Worm (Caenorhabditis elegans) whole organism, late embryonic: Measurements from ENCODE around the gene rpl-21.

ENCODE experiments used
- C08G9.2 ChIP-seq: sonication (generic microtip); optimal IDR thresholded peaks from 2 replicates; lab custom pipeline; 2016; ENCODE audit warnings: mild to moderate bottlenecking, missing genetic modification characterization, moderate library complexity, missing compliant biosample characterization
- F13H6.1 ChIP-seq: sonication (generic microtip); optimal IDR thresholded peaks from 2 replicates; lab custom pipeline; 2016; ENCODE audit warnings: missing genetic modification characterization, missing compliant biosample characterization
- K09A11.1 ChIP-seq: sonication (generic microtip); optimal IDR thresholded peaks from 2 replicates; lab custom pipeline; 2017; ENCODE audit warnings: antibody characterized with exemption, mild to moderate bottlenecking, missing genetic modification characterization, missing compliant biosample characterization; ENCODE audit not compliant: insufficient read depth
- T23F11.4 ChIP-seq: fragments of 200-800 bp; sonication (Bioruptor generic); optimal IDR thresholded peaks from 2 replicates; lab custom pipeline; 2018; ENCODE audit warnings: mild to moderate bottlenecking, missing genetic modification characterization, missing compliant biosample characterization
- Y22D7AL.16 ChIP-seq: sonication (generic microtip); optimal IDR thresholded peaks from 2 replicates; lab custom pipeline; 2016; ENCODE audit warnings: missing genetic modification characterization, missing compliant biosample characterization
- ahr-1 ChIP-seq: sonication (generic microtip); optimal IDR thresholded peaks from 2 replicates; lab custom pipeline; 2016; ENCODE audit warnings: missing genetic modification characterization, missing compliant biosample characterization
- ama-1 ChIP-seq: fragments of 150-350 bp; optimal IDR thresholded peaks from 2 replicates; lab custom pipeline; 2014
- ceh-2 ChIP-seq: sonication (generic microtip); optimal IDR thresholded peaks from 2 replicates; lab custom pipeline; 2016; ENCODE audit warnings: missing genotype, missing genetic modification characterization, missing compliant biosample characterization
- ceh-22 ChIP-seq: sonication (generic microtip); optimal IDR thresholded peaks from 2 replicates; lab custom pipeline; 2017; ENCODE audit warnings: missing biosample characterization, missing genetic modification characterization
- ceh-31 ChIP-seq: sonication (generic microtip); optimal IDR thresholded peaks from 2 replicates; lab custom pipeline; 2016; ENCODE audit warnings: missing genetic modification characterization, missing compliant biosample characterization
- ceh-34 ChIP-seq: sonication (generic microtip); optimal IDR thresholded peaks from 2 replicates; lab custom pipeline; 2016; ENCODE audit warnings: mild to moderate bottlenecking, missing genetic modification characterization, missing compliant biosample characterization
- ceh-45 ChIP-seq: fragments of 200-800 bp; sonication (Bioruptor generic); IDR thresholded peaks from 2 replicates; pipeline ENCODE4 v1.3.6; 2022; ENCODE audit warnings: missing genetic modification reagents, missing genetic modification characterization, missing compliant biosample characterization
- ceh-48 ChIP-seq: sonication (generic microtip); optimal IDR thresholded peaks from 2 replicates; lab custom pipeline; 2016; ENCODE audit warnings: missing genetic modification characterization, inconsistent platforms, missing compliant biosample characterization
- ceh-6 ChIP-seq: fragments of 200-800 bp; sonication (Bioruptor generic); optimal IDR thresholded peaks from 2 replicates; lab custom pipeline; 2018; ENCODE audit warnings: mild to moderate bottlenecking, missing genetic modification characterization, missing compliant biosample characterization
- ceh-9 ChIP-seq: sonication (generic microtip); optimal IDR thresholded peaks from 2 replicates; lab custom pipeline; 2016; ENCODE audit warnings: mild to moderate bottlenecking, missing genetic modification characterization, inconsistent platforms, missing compliant biosample characterization
- dve-1 ChIP-seq: sonication (generic microtip); optimal IDR thresholded peaks from 2 replicates; lab custom pipeline; 2017; ENCODE audit warnings: antibody characterized with exemption, mild to moderate bottlenecking, missing genetic modification characterization, missing compliant biosample characterization
- elt-2 ChIP-seq: sonication (generic microtip); optimal IDR thresholded peaks from 2 replicates; lab custom pipeline; 2016; ENCODE audit warnings: missing genetic modification reagents, missing genetic modification characterization, missing compliant biosample characterization
- elt-4 ChIP-seq: sonication (generic microtip); optimal IDR thresholded peaks from 2 replicates; lab custom pipeline; 2016; ENCODE audit warnings: missing genetic modification characterization, missing compliant biosample characterization
- eyg-1 ChIP-seq: sonication (generic microtip); optimal IDR thresholded peaks from 2 replicates; lab custom pipeline; 2016; ENCODE audit warnings: missing genotype, missing genetic modification characterization, missing compliant biosample characterization
- fax-1 ChIP-seq: sonication (generic microtip); optimal IDR thresholded peaks from 2 replicates; lab custom pipeline; 2016; ENCODE audit warnings: missing genotype, missing genetic modification characterization, missing compliant biosample characterization
- fkh-6 ChIP-seq: sonication (generic microtip); optimal IDR thresholded peaks from 2 replicates; lab custom pipeline; 2016; ENCODE audit warnings: missing genetic modification characterization, missing compliant biosample characterization
- gmeb-2 ChIP-seq: sonication (generic microtip); optimal IDR thresholded peaks from 2 replicates; lab custom pipeline; 2016; ENCODE audit warnings: missing genetic modification characterization, inconsistent platforms, missing compliant biosample characterization
- hlh-13 ChIP-seq: fragments of 200-800 bp; sonication (Bioruptor generic); optimal IDR thresholded peaks from 2 replicates; lab custom pipeline; 2018; ENCODE audit warnings: mild to moderate bottlenecking, missing genetic modification characterization, missing compliant biosample characterization
- hlh-30 ChIP-seq: sonication (generic microtip); optimal IDR thresholded peaks from 2 replicates; lab custom pipeline; 2017; ENCODE audit warnings: antibody characterized with exemption, missing genetic modification characterization, missing compliant biosample characterization; ENCODE audit not compliant: insufficient read depth
- lim-6 ChIP-seq: sonication (generic microtip); optimal IDR thresholded peaks from 2 replicates; lab custom pipeline; 2016; ENCODE audit warnings: missing genetic modification characterization, missing compliant biosample characterization
- lin-11 ChIP-seq: fragments of 200-800 bp; sonication (Bioruptor generic); optimal IDR thresholded peaks from 2 replicates; lab custom pipeline; 2018; ENCODE audit warnings: mild to moderate bottlenecking, missing genetic modification characterization, missing compliant biosample characterization
- madf-2 ChIP-seq: sonication (generic microtip); optimal IDR thresholded peaks from 2 replicates; lab custom pipeline; 2017; ENCODE audit warnings: missing genetic modification characterization, missing compliant biosample characterization
- mec-3 ChIP-seq: sonication (generic microtip); optimal IDR thresholded peaks from 2 replicates; lab custom pipeline; 2016; ENCODE audit warnings: borderline replicate concordance, missing genetic modification characterization, missing compliant biosample characterization
- nfya-1 ChIP-seq: sonication (generic microtip); optimal IDR thresholded peaks from 2 replicates; lab custom pipeline; 2017; ENCODE audit warnings: missing genetic modification characterization, mild to moderate bottlenecking, missing compliant biosample characterization, antibody characterized with exemption, moderate library complexity
- nhr-11 ChIP-seq: fragments of 150-350 bp; optimal IDR thresholded peaks from 2 replicates; lab custom pipeline; 2014; ENCODE audit warnings: missing biosample characterization, missing genetic modification characterization
- nhr-232 ChIP-seq: sonication (generic microtip); optimal IDR thresholded peaks from 2 replicates; lab custom pipeline; 2016; ENCODE audit warnings: missing genetic modification characterization, missing compliant biosample characterization
- npax-4 ChIP-seq: sonication (generic microtip); optimal IDR thresholded peaks from 2 replicates; lab custom pipeline; 2016; ENCODE audit warnings: missing genetic modification characterization, missing compliant biosample characterization
- pag-3 ChIP-seq: sonication (generic microtip); optimal IDR thresholded peaks from 2 replicates; lab custom pipeline; 2016; ENCODE audit warnings: missing compliant biosample characterization, missing genetic modification characterization, borderline replicate concordance
- pat-9 ChIP-seq: fragments of 200-800 bp; sonication (Bioruptor generic); optimal IDR thresholded peaks from 2 replicates; lab custom pipeline; 2018; ENCODE audit warnings: mild to moderate bottlenecking, missing genetic modification characterization, moderate library complexity, missing compliant biosample characterization
- pax-1 ChIP-seq: fragments of 150-350 bp; optimal IDR thresholded peaks from 2 replicates; lab custom pipeline; 2014; ENCODE audit warnings: missing biosample characterization, missing genetic modification characterization
- pha-4 ChIP-seq: fragments of 150-350 bp; optimal IDR thresholded peaks from 2 replicates; lab custom pipeline; 2018; ENCODE audit warnings: missing biosample characterization, missing genetic modification reagents, missing genetic modification characterization
- pqm-1 ChIP-seq: sonication (generic microtip); optimal IDR thresholded peaks from 2 replicates; lab custom pipeline; 2016; ENCODE audit warnings: missing genetic modification characterization, missing compliant biosample characterization
- pros-1 ChIP-seq: fragments of 150-350 bp; optimal IDR thresholded peaks from 2 replicates; lab custom pipeline; 2014; ENCODE audit warnings: missing biosample characterization, missing genetic modification reagents, missing genetic modification characterization
- ref-2 ChIP-seq: sonication (generic microtip); optimal IDR thresholded peaks from 2 replicates; lab custom pipeline; 2016; ENCODE audit warnings: missing genetic modification characterization, missing compliant biosample characterization
- rnt-1 ChIP-seq: sonication (generic microtip); optimal IDR thresholded peaks from 2 replicates; lab custom pipeline; 2016; ENCODE audit warnings: missing genetic modification characterization, missing compliant biosample characterization
- sox-4 ChIP-seq: sonication (generic microtip); optimal IDR thresholded peaks from 2 replicates; lab custom pipeline; 2017; ENCODE audit warnings: mild to moderate bottlenecking, missing genetic modification characterization, inconsistent platforms, missing compliant biosample characterization
- syd-9 ChIP-seq: sonication (generic microtip); optimal IDR thresholded peaks from 2 replicates; lab custom pipeline; 2016; ENCODE audit warnings: mild to moderate bottlenecking, missing genetic modification characterization, moderate library complexity, missing compliant biosample characterization
- tbx-2 ChIP-seq: sonication (generic microtip); optimal IDR thresholded peaks from 2 replicates; lab custom pipeline; 2016; ENCODE audit warnings: missing genetic modification characterization, missing compliant biosample characterization
- tbx-7 ChIP-seq: sonication (generic microtip); optimal IDR thresholded peaks from 2 replicates; lab custom pipeline; 2016; ENCODE audit warnings: missing genotype, missing genetic modification characterization, missing compliant biosample characterization
- unc-3 ChIP-seq, 2 experiments: fragments of 200-800 bp in 1 of 2; sonication (Bioruptor generic) in 1 of 2; sonication (generic microtip) in 1 of 2; conservative IDR thresholded peaks in 1 of 2; optimal IDR thresholded peaks in 1 of 2; 2 replicates each; pipeline versions ENCODE4 v1.3.6 to Lab custom; 2016 to 2022; ENCODE audit warnings: missing compliant biosample characterization in 2 of 2, missing genetic modification characterization in 2 of 2, missing genetic modification reagents in 1 of 2
- unc-42 ChIP-seq: sonication (generic microtip); optimal IDR thresholded peaks from 2 replicates; lab custom pipeline; 2016; ENCODE audit warnings: missing genotype, missing genetic modification characterization, missing compliant biosample characterization
- ztf-16 ChIP-seq: sonication (generic microtip); optimal IDR thresholded peaks from 2 replicates; lab custom pipeline; 2017; ENCODE audit warnings: missing genetic modification characterization, missing compliant biosample characterization

Gene rpl-21

DNA sequence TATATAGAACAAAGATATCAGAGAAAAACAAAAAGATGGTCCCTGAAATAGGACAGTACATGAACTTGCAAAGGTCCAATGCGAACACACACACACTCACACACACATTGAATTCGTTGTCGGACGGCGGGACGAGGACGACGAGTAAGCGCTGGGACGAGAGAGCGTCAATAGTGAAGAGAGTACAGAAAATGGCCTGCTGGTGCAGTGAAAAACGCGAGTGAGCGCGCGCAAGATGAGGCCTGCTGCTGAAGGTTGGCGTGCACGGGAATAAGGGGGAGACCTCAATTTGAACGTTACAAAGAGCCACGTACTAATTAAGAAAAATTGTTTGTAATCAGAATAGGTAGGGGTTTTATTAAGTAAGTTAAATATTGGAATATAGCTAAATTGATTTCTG lies 3.0 kb downstream of the rpl-21 start (continued):
- TF ChIP-seq npax-4 (tag; lab: Kevin White, UChicago), result no peak
- TF ChIP-seq C08G9.2 (tag; lab: Kevin White, UChicago), result no peak
- peak; percentile 1 for TF ChIP-seq elt-2 (tag; lab: Kevin White, UChicago)
- no peak for TF ChIP-seq nhr-232 (tag; lab: Kevin White, UChicago)
- peak; percentile 65 for TF ChIP-seq ceh-31 (tag; lab: Kevin White, UChicago)
- TF ChIP-seq nfya-1 (tag; lab: Kevin White, UChicago), result peak; percentile 15
- TF ChIP-seq pros-1 (tag; lab: Kevin White, UChicago), result no peak
- no peak for TF ChIP-seq pqm-1
- TF ChIP-seq syd-9 (tag; lab: Kevin White, UChicago), result peak; percentile 57
- peak; percentile 22 for TF ChIP-seq hlh-30 (tag; lab: Kevin White, UChicago)

DNA sequence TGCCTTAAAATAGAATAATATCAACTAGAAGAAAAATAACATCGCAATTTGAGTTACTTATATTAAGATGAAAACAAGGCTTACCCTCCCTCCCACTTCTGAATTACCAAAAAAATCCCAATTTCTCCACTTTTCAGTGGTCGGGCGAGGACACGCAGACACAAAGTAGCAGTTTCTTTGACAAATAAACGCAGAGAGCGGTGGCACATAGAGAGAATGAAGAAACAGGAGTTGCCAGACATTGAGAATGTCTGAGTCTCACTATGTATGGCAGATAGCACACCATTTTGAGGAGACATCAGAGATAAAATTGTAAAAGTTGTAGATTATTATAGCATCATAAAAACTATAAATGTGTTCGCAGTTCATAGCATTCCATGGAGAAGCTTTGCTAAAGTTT lies 4.8 kb downstream of the rpl-21 start:
- TF ChIP-seq ceh-9 (tag; lab: Kevin White, UChicago) (no peak), dve-1 (tag; lab: Kevin White, UChicago) (peak; percentile 10), pros-1 (tag; lab: Kevin White, UChicago) (no peak), nfya-1 (tag; lab: Kevin White, UChicago) (peak; percentile 63), elt-2 (tag; lab: Kevin White, UChicago) (peak; percentile 18), syd-9 (tag; lab: Kevin White, UChicago) (no peak), tbx-2 (tag; lab: Kevin White, UChicago) (peak; percentile 30)

DNA sequence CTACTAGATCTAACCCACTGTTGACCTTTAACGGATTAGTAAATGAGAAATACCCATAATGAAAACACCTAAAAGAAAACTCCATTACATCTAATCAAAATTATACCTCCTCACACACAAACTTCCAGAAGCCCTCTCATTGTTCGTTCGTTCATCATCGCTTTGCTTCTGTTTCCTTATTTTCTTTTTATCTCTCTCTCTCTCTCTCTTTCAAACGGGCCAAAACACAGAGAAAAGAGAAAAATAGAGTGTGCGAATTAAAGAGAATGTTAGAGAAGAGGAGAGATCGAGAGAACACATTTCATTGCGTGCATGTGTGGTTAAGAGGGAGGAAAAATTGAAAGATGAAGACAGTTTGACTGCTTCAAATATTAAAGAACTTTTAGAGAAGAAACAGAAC lies 5.7 kb downstream of the rpl-21 start:
- no peak for TF ChIP-seq elt-2 (tag; lab: Kevin White, UChicago)
- TF ChIP-seq gmeb-2, result no peak
- TF ChIP-seq nfya-1 (tag; lab: Kevin White, UChicago), result peak; percentile 71
- TF ChIP-seq lim-6 (tag; lab: Kevin White, UChicago), result no peak
- TF ChIP-seq ztf-16, result no peak
- TF ChIP-seq madf-2, result no peak
- TF ChIP-seq unc-3 (GFP tag; conservative IDR thresholded peaks at IDR 0.05; lab: Robert Waterston, UW), result no peak
- no peak for TF ChIP-seq unc-3 (tag; optimal IDR thresholded peaks at IDR 0.05; lab: Kevin White, UChicago)
- TF ChIP-seq Y22D7AL.16 (tag; lab: Kevin White, UChicago), result no peak
- no peak for TF ChIP-seq ceh-6 (GFP tag; lab: Kevin White, UChicago)
- TF ChIP-seq ceh-34, result no peak
- no peak for TF ChIP-seq pag-3 (tag; lab: Kevin White, UChicago)
- no peak for TF ChIP-seq F13H6.1 (tag; lab: Kevin White, UChicago)
- no peak for TF ChIP-seq tbx-7 (tag; lab: Kevin White, UChicago)
- no peak for TF ChIP-seq sox-4 (tag; lab: Kevin White, UChicago)
- no peak for TF ChIP-seq ama-1 (lab: Kevin White, UChicago)
- no peak for TF ChIP-seq fkh-6
- TF ChIP-seq fax-1 (tag; lab: Kevin White, UChicago), result no peak
- TF ChIP-seq syd-9 (tag; lab: Kevin White, UChicago), result no peak
- no peak for TF ChIP-seq hlh-13 (GFP tag; lab: Kevin White, UChicago)
- TF ChIP-seq ceh-2, result no peak
- TF ChIP-seq nhr-11 (tag; lab: Kevin White, UChicago), result no peak
- TF ChIP-seq ceh-22 (tag; lab: Kevin White, UChicago), result no peak
- TF ChIP-seq ceh-45 (GFP tag; lab: Robert Waterston, UW), result no peak
- TF ChIP-seq elt-4 (tag; lab: Kevin White, UChicago), result no peak
- no peak for TF ChIP-seq pha-4 (tag; lab: Kevin White, UChicago)
- no peak for TF ChIP-seq T23F11.4 (GFP tag; lab: Kevin White, UChicago)
- no peak for TF ChIP-seq ceh-48 (tag; lab: Kevin White, UChicago)
- no peak for TF ChIP-seq K09A11.1
- TF ChIP-seq ahr-1 (tag; lab: Kevin White, UChicago), result no peak
- no peak for TF ChIP-seq npax-4 (tag; lab: Kevin White, UChicago)
- no peak for TF ChIP-seq eyg-1 (tag; lab: Kevin White, UChicago)
- peak; percentile 66 for TF ChIP-seq pax-1 (tag; lab: Kevin White, UChicago)
- TF ChIP-seq unc-42 (tag; lab: Kevin White, UChicago), result peak; percentile 41
- no peak for TF ChIP-seq pat-9 (tag; lab: Kevin White, UChicago)
- TF ChIP-seq ref-2 (tag; lab: Kevin White, UChicago), result no peak
- TF ChIP-seq mec-3, result no peak
- TF ChIP-seq rnt-1 (tag; lab: Kevin White, UChicago), result peak; percentile 17
- TF ChIP-seq lin-11 (tag; lab: Kevin White, UChicago), result no peak
- TF ChIP-seq ceh-31 (tag; lab: Kevin White, UChicago), result peak; percentile 46
- no peak for TF ChIP-seq pros-1 (tag; lab: Kevin White, UChicago)
- no peak for TF ChIP-seq hlh-30 (tag; lab: Kevin White, UChicago)
